Worm (Caenorhabditis elegans): ENCODE results near the gene Y94H6A.2.
A peak's percentile ranks its signal among the peaks of the same experiment; 100 is the strongest.

Gene Y94H6A.2

ce11 chrIV:2725784-2726183, 4.3 kb upstream of the Y94H6A.2 start, which contains the start of gene ubxn-2 (continued):
- TF ChIP-seq Y105C5A.15 (GFP tag; IDR thresholded peaks at IDR 0.05), result no peak
- peak; percentile 85 for TF ChIP-seq lin-38 (GFP tag; IDR thresholded peaks at IDR 0.05)
- no peak for TF ChIP-seq lin-1 (GFP tag; IDR thresholded peaks at IDR 0.05)
- no peak for TF ChIP-seq fos-1 (tag; optimal IDR thresholded peaks at IDR 0.05)
- TF ChIP-seq nhr-10 (tag; optimal IDR thresholded peaks at IDR 0.05), result no peak
- no peak for TF ChIP-seq F49E8.2 (tag; optimal IDR thresholded peaks at IDR 0.05; ENCODE audit: borderline replicate concordance)
- peak; percentile 35 for TF ChIP-seq jun-1 (tag; optimal IDR thresholded peaks at IDR 0.05)
- no peak for TF ChIP-seq unc-39 (tag; optimal IDR thresholded peaks at IDR 0.05)
- peak; percentile 79 for TF ChIP-seq mep-1 (tag; optimal IDR thresholded peaks at IDR 0.05)
- no peak for TF ChIP-seq lim-7 (GFP tag; IDR thresholded peaks at IDR 0.05)
- peak; percentile 15 for TF ChIP-seq nhr-25 (tag; optimal IDR thresholded peaks at IDR 0.05; ENCODE audit: borderline replicate concordance, insufficient read depth)
- no peak for TF ChIP-seq lir-3 (tag; optimal IDR thresholded peaks at IDR 0.05)
- 0 out of 2 replicates have a peak, but pooled peaks have one; percentile 7 for TF ChIP-seq D1046.2 (GFP tag; IDR thresholded peaks at IDR 0.05)
- TF ChIP-seq dmd-8 (GFP tag; IDR thresholded peaks at IDR 0.05), result no peak
- TF ChIP-seq aly-2 (tag; optimal IDR thresholded peaks at IDR 0.05), result no peak
- TF ChIP-seq set-16 (GFP tag; IDR thresholded peaks at IDR 0.05), result no peak
- TF ChIP-seq mes-2 (tag; optimal IDR thresholded peaks at IDR 0.05; ENCODE audit: poor library complexity, severe bottlenecking), result peak; percentile 92
- peak; percentile 37 for TF ChIP-seq unc-130 (GFP tag; optimal IDR thresholded peaks at IDR 0.05)
- no peak for TF ChIP-seq mdt-29 (GFP tag; IDR thresholded peaks at IDR 0.05)
- no peak for TF ChIP-seq tra-1 (GFP tag; IDR thresholded peaks at IDR 0.05)
- no peak for TF ChIP-seq nhr-77 (tag; optimal IDR thresholded peaks at IDR 0.05)
- TF ChIP-seq vab-7 (GFP tag; IDR thresholded peaks at IDR 0.05), result no peak
- TF ChIP-seq ctbp-1 (GFP tag; IDR thresholded peaks at IDR 0.05), result no peak
- TF ChIP-seq F10B5.3 (tag; optimal IDR thresholded peaks at IDR 0.05), result peak; percentile 25
- TF ChIP-seq nhr-76 (tag; optimal IDR thresholded peaks at IDR 0.05), result no peak
- TF ChIP-seq hlh-30 (tag; optimal IDR thresholded peaks at IDR 0.05; ENCODE audit: insufficient read depth), result peak; percentile 67

DNA sequence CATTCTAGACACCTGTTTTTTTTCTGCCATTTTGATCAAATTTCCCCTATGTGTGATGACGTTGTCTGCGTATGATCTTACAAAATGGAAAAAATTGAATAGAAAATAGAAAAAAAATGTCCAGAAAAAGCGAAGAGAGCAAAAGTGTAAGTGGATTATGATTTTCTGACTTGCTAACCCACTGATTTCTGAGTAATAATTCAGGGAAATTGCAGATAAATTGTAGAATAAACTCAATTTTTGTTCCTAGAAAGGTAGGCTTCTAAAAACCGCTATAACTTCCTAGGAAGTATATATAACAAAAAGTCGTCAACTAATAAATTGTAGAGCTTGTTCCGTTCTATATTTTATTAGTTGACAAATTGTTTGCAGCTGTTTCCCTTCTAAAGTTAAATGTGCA, 4.6 kb downstream of the Y94H6A.2 start:
- no peak for TF ChIP-seq tag-97 (GFP tag; IDR thresholded peaks at IDR 0.05)
- TF ChIP-seq jun-1 (tag; optimal IDR thresholded peaks at IDR 0.05), result no peak
- no peak for TF ChIP-seq R02D3.7 (tag; optimal IDR thresholded peaks at IDR 0.05)
- no peak for TF ChIP-seq snpc-4 (tag; optimal IDR thresholded peaks at IDR 0.05)
- TF ChIP-seq lsy-2 (tag; optimal IDR thresholded peaks at IDR 0.05), result no peak
- no peak for TF ChIP-seq T20F7.1 (GFP tag; optimal IDR thresholded peaks at IDR 0.05)
- no peak for TF ChIP-seq T26A8.4 (GFP tag; IDR thresholded peaks at IDR 0.05)
- TF ChIP-seq tra-1 (GFP tag; IDR thresholded peaks at IDR 0.05), result no peak
- no peak for TF ChIP-seq aha-1 (tag)
- TF ChIP-seq sdz-12 (GFP tag; optimal IDR thresholded peaks at IDR 0.05), result no peak
- TF ChIP-seq ceh-28 (tag; optimal IDR thresholded peaks at IDR 0.05), result no peak
- no peak for TF ChIP-seq ztf-11 (tag; optimal IDR thresholded peaks at IDR 0.05)
- TF ChIP-seq ces-1 (GFP tag; optimal IDR thresholded peaks at IDR 0.05), result no peak
- TF ChIP-seq nhr-102 (tag; optimal IDR thresholded peaks at IDR 0.05), result no peak
- TF ChIP-seq spr-1 (tag; optimal IDR thresholded peaks at IDR 0.05), result no peak
- no peak for TF ChIP-seq mes-2 (tag; optimal IDR thresholded peaks at IDR 0.05; ENCODE audit: poor library complexity, severe bottlenecking)

DNA sequence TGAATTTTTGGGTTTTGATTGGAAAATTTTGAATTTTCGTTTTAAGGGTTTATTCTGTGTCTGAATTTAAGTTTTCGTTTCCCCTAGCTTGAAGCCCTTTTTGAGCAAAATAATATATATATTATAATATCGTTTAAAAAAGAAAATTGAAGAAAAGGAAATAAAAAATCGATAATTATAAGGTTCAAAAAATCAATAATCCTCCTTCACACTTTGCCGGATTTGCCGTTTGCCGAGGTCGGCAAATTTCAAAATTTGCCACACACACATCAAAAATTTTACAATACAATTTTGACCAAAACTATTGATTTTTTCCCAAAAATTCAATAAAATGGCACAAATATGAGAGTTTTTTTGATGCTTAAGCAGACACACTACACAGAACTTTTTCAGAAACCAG, 6.5 kb downstream of the Y94H6A.2 start:
- TF ChIP-seq ceh-28 (tag; optimal IDR thresholded peaks at IDR 0.05), result peak; percentile 50
- no peak for TF ChIP-seq lin-39 (tag; optimal IDR thresholded peaks at IDR 0.05)
